Fruit fly (Drosophila melanogaster) whole organism, wandering third instar larva: ENCODE results near the gene CG45067.

Source experiments
- Abd-B ChIP-seq: fragments of >200 bp; optimal IDR thresholded peaks from 2 replicates; lab custom pipeline; 2017; ENCODE audit warnings: missing biosample characterization, missing genetic modification characterization
- CG32264 ChIP-seq: fragments of 200-800 bp; sonication (Bioruptor generic); optimal IDR thresholded peaks from 2 replicates; lab custom pipeline; 2016; ENCODE audit warnings: missing biosample characterization, missing genetic modification characterization
- CG9705 ChIP-seq: fragments of 200-800 bp; sonication (Bioruptor generic); optimal IDR thresholded peaks from 2 replicates; lab custom pipeline; 2018; ENCODE audit warnings: missing biosample characterization, mild to moderate bottlenecking, missing genetic modification characterization
- CrebA ChIP-seq: fragments of 200-800 bp; sonication (Bioruptor generic); optimal IDR thresholded peaks from 2 replicates; lab custom pipeline; 2016; ENCODE audit warnings: missing biosample characterization, mild to moderate bottlenecking, missing genetic modification characterization, borderline replicate concordance
- Dfd ChIP-seq: fragments of >200 bp; optimal IDR thresholded peaks from 2 replicates; lab custom pipeline; 2017; ENCODE audit warnings: missing biosample characterization, missing genetic modification characterization
- Dif ChIP-seq: fragments of 200-275, 200-300 bp; sonication (Bioruptor generic); optimal IDR thresholded peaks from 2 replicates; lab custom pipeline; 2018; ENCODE audit warnings: missing biosample characterization, missing genetic modification characterization; ENCODE audit not compliant: partially characterized antibody
- GATAd ChIP-seq: sonication (Bioruptor generic); optimal IDR thresholded peaks from 2 replicates; lab custom pipeline; 2016; ENCODE audit warnings: missing biosample characterization, missing genetic modification characterization
- HLH106 ChIP-seq: fragments of 200-800 bp; optimal IDR thresholded peaks from 3 replicates; lab custom pipeline; 2019; ENCODE audit warnings: missing biosample characterization, mild to moderate bottlenecking, missing genetic modification characterization, moderate library complexity
- Hnf4 ChIP-seq: fragments of 200-800 bp; sonication (Bioruptor generic); optimal IDR thresholded peaks from 2 replicates; lab custom pipeline; 2016; ENCODE audit warnings: missing biosample characterization, mild to moderate bottlenecking, missing genetic modification characterization
- Hr78 ChIP-seq: fragments of >200 bp; optimal IDR thresholded peaks from 2 replicates; lab custom pipeline; 2017; ENCODE audit warnings: missing biosample characterization, missing genetic modification characterization
- Hr83 ChIP-seq: fragments of 200-300 bp; sonication (Bioruptor generic); optimal IDR thresholded peaks from 2 replicates; lab custom pipeline; 2016; ENCODE audit warnings: missing biosample characterization, mild to moderate bottlenecking, missing genetic modification characterization, moderate library complexity; ENCODE audit not compliant: poor library complexity, severe bottlenecking
- Jra ChIP-seq: sonication (Bioruptor generic); optimal IDR thresholded peaks from 2 replicates; lab custom pipeline; 2016; ENCODE audit warnings: missing biosample characterization, missing genetic modification characterization
- Mio ChIP-seq: sonication (Bioruptor generic); optimal IDR thresholded peaks from 2 replicates; lab custom pipeline; 2016; ENCODE audit warnings: missing biosample characterization, missing genetic modification characterization
- Myc ChIP-seq: fragments of >200 bp; optimal IDR thresholded peaks from 2 replicates; lab custom pipeline; 2017
- N ChIP-seq: fragments of >200 bp; optimal IDR thresholded peaks from 2 replicates; lab custom pipeline; 2018; ENCODE audit warnings: missing biosample characterization, missing external identifiers, missing genetic modification characterization
- OdsH ChIP-seq: fragments of 200-800 bp; sonication (Bioruptor generic); optimal IDR thresholded peaks from 2 replicates; lab custom pipeline; 2016; ENCODE audit warnings: missing biosample characterization, mild to moderate bottlenecking, missing genetic modification characterization
- Rel ChIP-seq, 2 experiments: fragments of 200-800 bp; sonication (Bioruptor generic) in 1 of 2; optimal IDR thresholded peaks; 2 replicates in 1 of 2; 3 replicates in 1 of 2; lab custom pipeline; 2016 to 2019; ENCODE audit warnings: mild to moderate bottlenecking in 2 of 2, missing biosample characterization in 2 of 2, missing genetic modification characterization in 2 of 2, moderate library complexity in 1 of 2
- Sp1 ChIP-seq: fragments of 200-800 bp; sonication (Bioruptor generic); optimal IDR thresholded peaks from 3 replicates; lab custom pipeline; 2019; ENCODE audit warnings: missing biosample characterization, mild to moderate bottlenecking, missing genetic modification characterization, moderate library complexity
- Vsx2 ChIP-seq: fragments of 200-300, 225-300 bp; sonication (Bioruptor generic); optimal IDR thresholded peaks from 2 replicates; lab custom pipeline; 2018; ENCODE audit warnings: missing biosample characterization, missing genetic modification characterization; ENCODE audit not compliant: partially characterized antibody
- br ChIP-seq: fragments of 200-800 bp; sonication (Bioruptor generic); optimal IDR thresholded peaks from 2 replicates; lab custom pipeline; 2016; ENCODE audit warnings: missing biosample characterization, missing genetic modification characterization
- brk ChIP-seq: fragments of 200-800 bp; sonication (Bioruptor generic); optimal IDR thresholded peaks from 2 replicates; lab custom pipeline; 2016; ENCODE audit warnings: missing biosample characterization, mild to moderate bottlenecking, missing genetic modification characterization
- dl ChIP-seq, 2 experiments: fragments of 175-275, 200-275 bp in 1 of 2; fragments of 200-275 bp in 1 of 2; sonication (Bioruptor generic); optimal IDR thresholded peaks; lab custom pipeline; 2018; ENCODE audit warnings: mild to moderate bottlenecking in 2 of 2, missing biosample characterization in 2 of 2, missing genetic modification characterization in 2 of 2, moderate library complexity in 2 of 2; ENCODE audit not compliant: partially characterized antibody in 2 of 2, insufficient read depth in 1 of 2
- dmrt93B ChIP-seq: fragments of 200-800 bp; sonication (Bioruptor generic); optimal IDR thresholded peaks from 2 replicates; lab custom pipeline; 2018; ENCODE audit warnings: missing biosample characterization, mild to moderate bottlenecking, missing genetic modification characterization
- dsf ChIP-seq: sonication (Bioruptor generic); optimal IDR thresholded peaks from 2 replicates; lab custom pipeline; 2016; ENCODE audit warnings: missing biosample characterization, missing genetic modification characterization, borderline replicate concordance
- ey ChIP-seq: fragments of 200-800 bp; sonication (Bioruptor generic); optimal IDR thresholded peaks from 2 replicates; lab custom pipeline; 2016; ENCODE audit warnings: missing biosample characterization, missing genetic modification characterization
- foxo ChIP-seq, 2 experiments: fragments of 200-800 bp; sonication (Bioruptor generic); optimal IDR thresholded peaks; 2 replicates in 1 of 2; 3 replicates in 1 of 2; lab custom pipeline; 2016 to 2017; ENCODE audit warnings: missing biosample characterization in 2 of 2, missing genetic modification characterization in 2 of 2
- fru ChIP-seq: fragments of 200-800 bp; sonication (Bioruptor generic); optimal IDR thresholded peaks from 3 replicates; lab custom pipeline; 2016; ENCODE audit warnings: missing biosample characterization, mild to moderate bottlenecking, missing genetic modification characterization
- h ChIP-seq: fragments of 200-800 bp; sonication (Bioruptor generic); optimal IDR thresholded peaks from 3 replicates; lab custom pipeline; 2016; ENCODE audit warnings: missing biosample characterization, mild to moderate bottlenecking, missing genetic modification characterization
- jim ChIP-seq: fragments of 175-275, 200-325 bp; sonication (Bioruptor generic); optimal IDR thresholded peaks from 2 replicates; lab custom pipeline; 2016; ENCODE audit warnings: missing biosample characterization, mild to moderate bottlenecking, missing genetic modification characterization
- lola ChIP-seq: fragments of >200 bp; optimal IDR thresholded peaks from 2 replicates; lab custom pipeline; 2017; ENCODE audit warnings: missing biosample characterization, missing genetic modification characterization
- pan ChIP-seq: fragments of >200 bp; optimal IDR thresholded peaks from 2 replicates; lab custom pipeline; 2017
- psq ChIP-seq: fragments of 200-800 bp; sonication (Bioruptor generic); optimal IDR thresholded peaks from 3 replicates; lab custom pipeline; 2017; ENCODE audit warnings: missing biosample characterization, mild to moderate bottlenecking, missing genetic modification characterization, moderate library complexity
- rgr ChIP-seq: fragments of 200-800 bp; sonication (Bioruptor generic); optimal IDR thresholded peaks from 3 replicates; lab custom pipeline; 2016; ENCODE audit warnings: missing biosample characterization, mild to moderate bottlenecking, missing genetic modification characterization
- sage ChIP-seq: fragments of 200-800 bp; sonication (Bioruptor generic); optimal IDR thresholded peaks from 2 replicates; lab custom pipeline; 2016; ENCODE audit warnings: missing biosample characterization, mild to moderate bottlenecking, missing genetic modification characterization
- sv ChIP-seq: fragments of 200-800 bp; sonication (Bioruptor generic); optimal IDR thresholded peaks from 3 replicates; lab custom pipeline; 2016; ENCODE audit warnings: missing biosample characterization, missing genetic modification characterization
- tai ChIP-seq: sonication (Bioruptor generic); optimal IDR thresholded peaks from 2 replicates; lab custom pipeline; 2016; ENCODE audit warnings: missing biosample characterization, missing genetic modification characterization
- usp ChIP-seq: fragments of >200 bp; optimal IDR thresholded peaks from 2 replicates; lab custom pipeline; 2017; ENCODE audit warnings: missing biosample characterization, missing genetic modification characterization
- woc ChIP-seq: sonication (Bioruptor generic); optimal IDR thresholded peaks from 2 replicates; lab custom pipeline; 2016; ENCODE audit warnings: missing biosample characterization, mild to moderate bottlenecking, missing genetic modification characterization

Gene CG45067

dm6 chr3L:3097598-3097880 lies 16.7 kb downstream of the CG45067 start:
- TF ChIP-seq br (GFP tag; lab: Kevin White, UChicago) (no peak), jim (GFP tag; lab: Kevin White, UChicago) (no peak), N (GFP tag; lab: Kevin White, UChicago) (no peak), dl (GFP tag; optimal IDR thresholded peaks at IDR 0.05; lab: Kevin White, UChicago; ENCODE audit: insufficient read depth in 1 of 2, partially characterized antibody in 2 of 2) (no peak), Vsx2 (GFP tag; lab: Kevin White, UChicago) (no peak), Hnf4 (no peak), ey (GFP tag; lab: Kevin White, UChicago) (no peak)

dm6 chr3L:3096726-3097597 lies 17.3 kb downstream of the CG45067 start:
- TF ChIP-seq Myc (lab: Kevin White, UChicago): no peak
- peak; percentile 1 for TF ChIP-seq CrebA (GFP tag; lab: Kevin White, UChicago)
- TF ChIP-seq Dif (GFP tag; lab: Kevin White, UChicago): peak; percentile 22
- TF ChIP-seq, all 38 proteins: peak for 2

- no peak for TF ChIP-seq usp (GFP tag; lab: Kevin White, UChicago)
- no peak for TF ChIP-seq Jra
- TF ChIP-seq Rel (GFP tag; optimal IDR thresholded peaks at IDR 0.05; lab: Kevin White, UChicago): no peak
- TF ChIP-seq Rel (tag; optimal IDR thresholded peaks at IDR 0.05; lab: Kevin White, UChicago): no peak
- TF ChIP-seq brk: peak; percentile 19
- TF ChIP-seq dl (GFP tag; optimal IDR thresholded peaks at IDR 0.05; lab: Kevin White, UChicago; ENCODE audit: insufficient read depth in 1 of 2, partially characterized antibody in 2 of 2): no peak
- TF ChIP-seq foxo (GFP tag; optimal IDR thresholded peaks at IDR 0.05; lab: Kevin White, UChicago): peak in 1 of 2 experiments; percentile 59
- no peak for TF ChIP-seq jim (GFP tag; lab: Kevin White, UChicago)
- TF ChIP-seq Hnf4: no peak
- TF ChIP-seq HLH106 (tag; lab: Kevin White, UChicago): peak; percentile 54
- no peak for TF ChIP-seq lola
- peak; percentile 46 for TF ChIP-seq rgr
- no peak for TF ChIP-seq dsf
- no peak for TF ChIP-seq CG32264 (GFP tag; lab: Kevin White, UChicago)
- no peak for TF ChIP-seq tai (GFP tag; lab: Kevin White, UChicago)
- TF ChIP-seq Mio (GFP tag; lab: Kevin White, UChicago): no peak
- peak; percentile 55 for TF ChIP-seq fru (GFP tag; lab: Kevin White, UChicago)
- peak; percentile 21 for TF ChIP-seq sage
- TF ChIP-seq dmrt93B (GFP tag; lab: Kevin White, UChicago): no peak
- TF ChIP-seq woc (GFP tag; lab: Kevin White, UChicago): no peak
- TF ChIP-seq GATAd (GFP tag; lab: Kevin White, UChicago): no peak
- no peak for TF ChIP-seq N (GFP tag; lab: Kevin White, UChicago)
- no peak for TF ChIP-seq psq (GFP tag; lab: Kevin White, UChicago)
- no peak for TF ChIP-seq Dfd (GFP tag; lab: Kevin White, UChicago)
- no peak for TF ChIP-seq Hr78 (GFP tag; lab: Kevin White, UChicago)
- no peak for TF ChIP-seq Hr83 (GFP tag; lab: Kevin White, UChicago)
- peak; percentile 14 for TF ChIP-seq br (GFP tag; lab: Kevin White, UChicago)
- no peak for TF ChIP-seq Abd-B
- TF ChIP-seq Myc (lab: Kevin White, UChicago): no peak
- peak; percentile 25 for TF ChIP-seq OdsH (GFP tag; lab: Kevin White, UChicago)
- TF ChIP-seq Sp1 (GFP tag; lab: Kevin White, UChicago): peak; percentile 49
- peak; percentile 19 for TF ChIP-seq ey (GFP tag; lab: Kevin White, UChicago)
- no peak for TF ChIP-seq CrebA (GFP tag; lab: Kevin White, UChicago)
- no peak for TF ChIP-seq Dif (GFP tag; lab: Kevin White, UChicago)
- peak; percentile 20 for TF ChIP-seq h (GFP tag; lab: Kevin White, UChicago)
- no peak for TF ChIP-seq CG9705
- no peak for TF ChIP-seq sv
- no peak for TF ChIP-seq Vsx2 (GFP tag; lab: Kevin White, UChicago)
- TF ChIP-seq pan (lab: Kevin White, UChicago): no peak
- TF ChIP-seq, all 38 proteins: peak for 11
These were observed 18.1 kb downstream of the CG45067 start for dm6 chr3L:3096073-3096725.
